Fruit fly (Drosophila melanogaster) whole organism, embryonic: Measurements from ENCODE around the gene tex.

Experiments
- CG10274 ChIP-seq: fragments of 200-800 bp; sonication (Bioruptor generic); optimal IDR thresholded peaks from 3 replicates; lab custom pipeline; 2017; ENCODE audit warnings: missing biosample characterization, mild to moderate bottlenecking, missing genetic modification characterization
- CG12104 ChIP-seq: fragments of 200-800 bp; sonication (Bioruptor generic); optimal IDR thresholded peaks from 3 replicates; lab custom pipeline; 2016; ENCODE audit warnings: missing biosample characterization, missing genetic modification characterization
- CG12236 ChIP-seq: fragments of 200-800 bp; sonication (Bioruptor generic); optimal IDR thresholded peaks from 2 replicates; lab custom pipeline; 2016; ENCODE audit warnings: missing biosample characterization, missing genetic modification characterization
- CG12659 ChIP-seq: fragments of 200-800 bp; sonication (Bioruptor generic); optimal IDR thresholded peaks from 3 replicates; lab custom pipeline; 2017; ENCODE audit warnings: mild to moderate bottlenecking, missing biosample characterization, missing genetic modification reagents, missing genetic modification characterization
- CG12769 ChIP-seq: fragments of 200-800 bp; sonication (Bioruptor generic); optimal IDR thresholded peaks from 2 replicates; lab custom pipeline; 2019; ENCODE audit warnings: missing biosample characterization, mild to moderate bottlenecking, missing genetic modification characterization, moderate library complexity
- CG13775 ChIP-seq: fragments of 200-800 bp; sonication (Bioruptor generic); optimal IDR thresholded peaks from 3 replicates; lab custom pipeline; 2017; ENCODE audit warnings: missing biosample characterization, mild to moderate bottlenecking, missing genetic modification characterization
- CG17385 ChIP-seq: fragments of 200-800 bp; sonication (Bioruptor generic); optimal IDR thresholded peaks from 3 replicates; lab custom pipeline; 2018; ENCODE audit warnings: missing biosample characterization, mild to moderate bottlenecking, missing genetic modification characterization
- CG17568 ChIP-seq: fragments of 200-800 bp; sonication (Bioruptor generic); optimal IDR thresholded peaks from 2 replicates; lab custom pipeline; 2018; ENCODE audit warnings: missing biosample characterization, mild to moderate bottlenecking, missing genetic modification characterization, moderate library complexity
- CG18011 ChIP-seq: fragments of 200-800 bp; sonication (Bioruptor generic); optimal IDR thresholded peaks from 2 replicates; lab custom pipeline; 2017; ENCODE audit warnings: missing biosample characterization, missing genetic modification characterization, mild to moderate bottlenecking, moderate library complexity, missing genotype
- CG31365 ChIP-seq: fragments of 200-800 bp; sonication (Bioruptor generic); optimal IDR thresholded peaks from 2 replicates; lab custom pipeline; 2018; ENCODE audit warnings: missing biosample characterization, mild to moderate bottlenecking, missing genetic modification characterization
- CG32767 ChIP-seq: fragments of 200-800 bp; sonication (Bioruptor generic); IDR thresholded peaks from 2 replicates; pipeline ENCODE4 v1.3.6; 2022; ENCODE audit warnings: missing biosample characterization, missing genetic modification characterization
- CG3847 ChIP-seq: fragments of 200-800 bp; sonication (Bioruptor generic); IDR thresholded peaks from 2 replicates; pipeline ENCODE4 v1.3.6; 2022; ENCODE audit warnings: missing biosample characterization, missing genetic modification characterization
- CG3995 ChIP-seq: fragments of 200-800 bp; sonication (Bioruptor generic); optimal IDR thresholded peaks from 3 replicates; lab custom pipeline; 2016; ENCODE audit warnings: missing biosample characterization, missing genetic modification characterization
- CG43689 ChIP-seq: fragments of 200-800 bp; sonication (Bioruptor generic); IDR thresholded peaks from 2 replicates; pipeline ENCODE4 v1.3.6; 2022; ENCODE audit warnings: missing biosample characterization, missing genetic modification characterization
- CG4617 ChIP-seq: fragments of 200-800 bp; sonication (Bioruptor generic); optimal IDR thresholded peaks from 3 replicates; lab custom pipeline; 2016; ENCODE audit warnings: missing biosample characterization, missing genetic modification characterization, borderline replicate concordance
- CG7372 ChIP-seq: fragments of 200-800 bp; sonication (Bioruptor generic); IDR thresholded peaks from 2 replicates; pipeline ENCODE4 v1.3.6; 2022; ENCODE audit warnings: missing biosample characterization, missing genetic modification characterization
- CG7987 ChIP-seq: fragments of 200-800 bp; sonication (Bioruptor generic); optimal IDR thresholded peaks from 2 replicates; lab custom pipeline; 2018; ENCODE audit warnings: missing biosample characterization, mild to moderate bottlenecking, missing genetic modification characterization, moderate library complexity
- CG8765 ChIP-seq: fragments of 200-800 bp; sonication (Bioruptor generic); IDR thresholded peaks from 2 replicates; pipeline ENCODE4 v1.3.6; 2022; ENCODE audit warnings: missing biosample characterization, missing genetic modification characterization
- Chrac-16 ChIP-seq: fragments of 200-800 bp; sonication (Bioruptor generic); optimal IDR thresholded peaks from 3 replicates; lab custom pipeline; 2016; ENCODE audit warnings: missing biosample characterization, missing genetic modification characterization
- CkIIα-i1 ChIP-seq: fragments of 200-800 bp; sonication (Bioruptor generic); IDR thresholded peaks from 2 replicates; pipeline ENCODE4 v1.3.6; 2022; ENCODE audit warnings: missing biosample characterization, missing genetic modification characterization
- CoRest ChIP-seq: fragments of 200-800 bp; sonication (Bioruptor generic); optimal IDR thresholded peaks from 3 replicates; lab custom pipeline; 2018; ENCODE audit warnings: missing biosample characterization, mild to moderate bottlenecking, missing genetic modification characterization, moderate library complexity
- Deaf1 ChIP-seq: fragments of 200-800 bp; optimal IDR thresholded peaks from 3 replicates; lab custom pipeline; 2019; ENCODE audit warnings: missing biosample characterization, mild to moderate bottlenecking, missing genetic modification characterization, moderate library complexity
- Dip3 ChIP-seq: fragments of 200-800 bp; sonication (Bioruptor generic); optimal IDR thresholded peaks from 3 replicates; lab custom pipeline; 2016; ENCODE audit warnings: missing biosample characterization, missing genetic modification characterization
- Gsc ChIP-seq: fragments of 200-800 bp; sonication (Bioruptor generic); IDR thresholded peaks from 2 replicates; pipeline ENCODE4 v1.3.6; 2022; ENCODE audit warnings: missing biosample characterization, missing genetic modification characterization
- HLH3B ChIP-seq: fragments of 200-800 bp; sonication (Bioruptor generic); IDR thresholded peaks from 2 replicates; pipeline ENCODE4 v1.3.6; 2022; ENCODE audit warnings: missing biosample characterization, missing genetic modification characterization
- MBD-R2 ChIP-seq: fragments of 200-800 bp; sonication (Bioruptor generic); IDR thresholded peaks from 2 replicates; pipeline ENCODE4 v1.3.6; 2022; ENCODE audit warnings: missing biosample characterization, missing genetic modification characterization
- MTF-1 ChIP-seq: fragments of 200-800 bp; sonication (Bioruptor generic); optimal IDR thresholded peaks from 2 replicates; lab custom pipeline; 2018; ENCODE audit warnings: missing biosample characterization, mild to moderate bottlenecking, missing genetic modification characterization, borderline replicate concordance
- Mad ChIP-seq: fragments of 200-800 bp; sonication (Bioruptor generic); optimal IDR thresholded peaks from 2 replicates; lab custom pipeline; 2016; ENCODE audit warnings: missing biosample characterization, missing genetic modification characterization
- Nf-YB ChIP-seq: fragments of 200-800 bp; sonication (Bioruptor generic); optimal IDR thresholded peaks from 3 replicates; lab custom pipeline; 2019; ENCODE audit warnings: missing biosample characterization, mild to moderate bottlenecking, missing genetic modification characterization, moderate library complexity
- Ravus ChIP-seq: fragments of 200-800 bp; sonication (Bioruptor generic); IDR thresholded peaks from 2 replicates; pipeline ENCODE4 v1.3.6; 2022; ENCODE audit warnings: missing biosample characterization, missing genetic modification characterization
- Six4 ChIP-seq: fragments of 200-800 bp; sonication (Bioruptor generic); optimal IDR thresholded peaks from 2 replicates; lab custom pipeline; 2016; ENCODE audit warnings: missing biosample characterization, missing genetic modification characterization
- ato ChIP-seq: fragments of 200-800 bp; sonication (Bioruptor generic); IDR thresholded peaks from 2 replicates; pipeline ENCODE4 v1.3.6; 2022; ENCODE audit warnings: missing biosample characterization, missing genetic modification characterization; ENCODE audit not compliant: partially characterized antibody
- bbx ChIP-seq: fragments of 200-800 bp; sonication (Bioruptor generic); IDR thresholded peaks from 2 replicates; pipeline ENCODE4 v1.3.6; 2022; ENCODE audit warnings: missing biosample characterization, missing genetic modification characterization; ENCODE audit not compliant: partially characterized antibody
- bsh ChIP-seq, 2 experiments: fragments of 200-800 bp; sonication (Bioruptor generic); optimal IDR thresholded peaks; 2 replicates each; lab custom pipeline; 2017 to 2018; ENCODE audit warnings: mild to moderate bottlenecking in 2 of 2, missing biosample characterization in 2 of 2, missing genetic modification characterization in 2 of 2, moderate library complexity in 1 of 2
- cas ChIP-seq: fragments of 200-800 bp; sonication (Bioruptor generic); IDR thresholded peaks from 2 replicates; pipeline ENCODE4 v1.3.6; 2022; ENCODE audit warnings: missing biosample characterization, missing genetic modification characterization
- dati ChIP-seq: fragments of 200-800 bp; sonication (Bioruptor generic); IDR thresholded peaks from 2 replicates; pipeline ENCODE4 v1.3.6; 2022; ENCODE audit warnings: missing biosample characterization, missing genetic modification characterization
- dm ChIP-seq: fragments of 200-800 bp; sonication (Bioruptor generic); optimal IDR thresholded peaks from 3 replicates; lab custom pipeline; 2016; ENCODE audit warnings: missing biosample characterization, missing genetic modification characterization
- dmrt11E ChIP-seq: fragments of 200-800 bp; sonication (Bioruptor generic); optimal IDR thresholded peaks from 3 replicates; lab custom pipeline; 2018; ENCODE audit warnings: missing biosample characterization, mild to moderate bottlenecking, missing genetic modification characterization, moderate library complexity
- en ChIP-seq: fragments of 200-800 bp; sonication (Bioruptor generic); optimal IDR thresholded peaks from 2 replicates; lab custom pipeline; 2016; ENCODE audit warnings: missing biosample characterization, missing genetic modification characterization
- fru ChIP-seq: fragments of >200 bp; optimal IDR thresholded peaks from 2 replicates; lab custom pipeline; 2017
- fu2 ChIP-seq: fragments of 200-800 bp; sonication (Bioruptor generic); optimal IDR thresholded peaks from 2 replicates; lab custom pipeline; 2016; ENCODE audit warnings: missing biosample characterization, missing genetic modification characterization
- grn ChIP-seq: fragments of 200-800 bp; sonication (Bioruptor generic); optimal IDR thresholded peaks from 3 replicates; lab custom pipeline; 2017; ENCODE audit warnings: missing biosample characterization, missing genetic modification characterization
- kah ChIP-seq: fragments of 200-800 bp; sonication (Bioruptor generic); optimal IDR thresholded peaks from 2 replicates; lab custom pipeline; 2018; ENCODE audit warnings: missing biosample characterization, mild to moderate bottlenecking, missing genetic modification characterization
- klu ChIP-seq: fragments of 200-800 bp; sonication (Bioruptor generic); IDR thresholded peaks from 2 replicates; pipeline ENCODE4 v1.3.6; 2022; ENCODE audit warnings: missing biosample characterization, missing genetic modification characterization
- nom ChIP-seq: fragments of 200-800 bp; sonication (Bioruptor generic); optimal IDR thresholded peaks from 2 replicates; lab custom pipeline; 2017; ENCODE audit warnings: missing biosample characterization, missing genetic modification characterization, mild to moderate bottlenecking, moderate library complexity, missing genetic modification reagents
- scrt ChIP-seq: fragments of 200-800 bp; sonication (Bioruptor generic); optimal IDR thresholded peaks from 2 replicates; lab custom pipeline; 2018; ENCODE audit warnings: missing biosample characterization, mild to moderate bottlenecking, missing genetic modification characterization, moderate library complexity
- sqz ChIP-seq: fragments of 200-800 bp; sonication (Bioruptor generic); optimal IDR thresholded peaks from 3 replicates; lab custom pipeline; 2018; ENCODE audit warnings: missing biosample characterization, mild to moderate bottlenecking, missing genetic modification characterization
- stwl ChIP-seq: fragments of 200-800 bp; sonication (Bioruptor generic); optimal IDR thresholded peaks from 3 replicates; lab custom pipeline; 2018; ENCODE audit warnings: missing biosample characterization, mild to moderate bottlenecking, missing genetic modification characterization, moderate library complexity
- unpg ChIP-seq: fragments of 200-800 bp; sonication (Bioruptor generic); optimal IDR thresholded peaks from 3 replicates; lab custom pipeline; 2018; ENCODE audit warnings: missing biosample characterization, mild to moderate bottlenecking, missing genetic modification characterization, moderate library complexity
- vvl ChIP-seq: fragments of 200-800 bp; sonication (Bioruptor generic); IDR thresholded peaks from 2 replicates; pipeline ENCODE4 v1.3.6; 2022; ENCODE audit warnings: missing biosample characterization, missing genetic modification characterization
- z ChIP-seq: fragments of 200-800 bp; sonication (Bioruptor generic); IDR thresholded peaks from 3 replicates; pipeline ENCODE4 v1.3.6; 2022; ENCODE audit warnings: missing biosample characterization, missing genetic modification characterization
- zfh2 ChIP-seq: fragments of 200-800 bp; sonication (Bioruptor generic); optimal IDR thresholded peaks from 2 replicates; lab custom pipeline; 2016; ENCODE audit warnings: missing biosample characterization, missing genetic modification characterization

tex gene

DNA sequence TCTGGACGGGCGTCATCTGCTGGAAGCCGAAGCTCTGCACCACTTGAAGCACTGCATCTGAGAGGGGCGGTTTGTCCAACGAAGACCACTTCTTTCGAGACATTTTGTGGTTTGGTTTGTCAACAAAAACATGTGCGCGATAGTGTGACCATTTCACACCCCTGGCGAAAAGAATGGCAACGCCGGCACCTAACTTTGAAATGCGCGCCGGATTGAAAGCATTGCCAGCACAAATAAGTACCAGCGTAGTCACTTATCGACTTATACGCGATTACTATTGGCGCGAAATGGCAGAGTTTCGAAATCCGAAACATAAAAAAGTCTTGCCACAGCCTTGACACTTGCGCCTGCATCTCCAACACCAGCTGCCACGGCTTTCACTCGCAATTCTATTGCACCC, 38.7 kb downstream of the tex start, which contains the start of gene CG9630 (continued):
- TF ChIP-seq z, result no peak
- TF ChIP-seq CkIIα-i1 (GFP tag; lab: Robert Waterston, UW), result no peak
- no peak for TF ChIP-seq kah (GFP tag; lab: Kevin White, UChicago)
- peak; percentile 88 for TF ChIP-seq MBD-R2 (GFP tag; lab: Robert Waterston, UW)
- peak; percentile 88 for TF ChIP-seq CG3847 (GFP tag; lab: Robert Waterston, UW)
- no peak for TF ChIP-seq Gsc (GFP tag; lab: Robert Waterston, UW)
- TF ChIP-seq CG4617 (GFP tag; lab: Kevin White, UChicago), result peak; percentile 61
- TF ChIP-seq bbx, result peak; percentile 74
- peak; percentile 47 for TF ChIP-seq CG7987 (GFP tag; lab: Kevin White, UChicago)
- no peak for TF ChIP-seq Deaf1 (tag; lab: Kevin White, UChicago)
- no peak for TF ChIP-seq CG12104
- TF ChIP-seq dm, result peak; percentile 98
- no peak for TF ChIP-seq CG31365 (tag; lab: Kevin White, UChicago)
- no peak for TF ChIP-seq Ravus (GFP tag; lab: Robert Waterston, UW)
- no peak for TF ChIP-seq vvl (GFP tag; lab: Robert Waterston, UW)
- no peak for TF ChIP-seq grn (GFP tag; lab: Kevin White, UChicago)
- no peak for TF ChIP-seq dmrt11E
- no peak for TF ChIP-seq sqz (GFP tag; lab: Kevin White, UChicago)
- no peak for TF ChIP-seq bsh (GFP tag; optimal IDR thresholded peaks at IDR 0.05; lab: Kevin White, UChicago)
- TF ChIP-seq CG17385 (GFP tag; lab: Kevin White, UChicago), result no peak
- TF ChIP-seq Chrac-16 (GFP tag; lab: Kevin White, UChicago), result no peak
- TF ChIP-seq CG7372 (GFP tag; lab: Robert Waterston, UW), result no peak
- TF ChIP-seq HLH3B, result no peak
- TF ChIP-seq CG12236 (GFP tag; lab: Kevin White, UChicago), result no peak
- TF ChIP-seq Dip3, result no peak
- TF ChIP-seq unpg (GFP tag; lab: Kevin White, UChicago), result no peak
- TF ChIP-seq CG8765 (GFP tag; lab: Robert Waterston, UW), result no peak
- no peak for TF ChIP-seq cas
- TF ChIP-seq CG3995 (GFP tag; lab: Kevin White, UChicago), result peak; percentile 38
- no peak for TF ChIP-seq scrt
- TF ChIP-seq CG43689 (GFP tag; lab: Robert Waterston, UW), result no peak
- no peak for TF ChIP-seq CG13775 (GFP tag; lab: Kevin White, UChicago)
- TF ChIP-seq MTF-1 (GFP tag; lab: Kevin White, UChicago), result no peak
- no peak for TF ChIP-seq CG10274 (GFP tag; lab: Kevin White, UChicago)
- no peak for TF ChIP-seq fu2 (GFP tag; lab: Kevin White, UChicago)
- no peak for TF ChIP-seq stwl (tag; lab: Kevin White, UChicago)
- TF ChIP-seq klu (GFP tag; lab: Robert Waterston, UW), result no peak
- no peak for TF ChIP-seq nom (GFP tag; lab: Kevin White, UChicago)
- no peak for TF ChIP-seq CG18011
- no peak for TF ChIP-seq CG12769 (tag; lab: Kevin White, UChicago)
- no peak for TF ChIP-seq Mad (GFP tag; lab: Kevin White, UChicago)
- TF ChIP-seq Nf-YB (GFP tag; lab: Kevin White, UChicago), result no peak
- TF ChIP-seq CG32767 (GFP tag; lab: Robert Waterston, UW), result no peak
- TF ChIP-seq en (GFP tag; lab: Kevin White, UChicago), result no peak
- TF ChIP-seq CoRest (tag; lab: Kevin White, UChicago), result peak; percentile 4
- TF ChIP-seq ato, result peak; percentile 87
- TF ChIP-seq zfh2, result no peak
- TF ChIP-seq CG12659, result peak; percentile 12
- TF ChIP-seq dati (GFP tag; lab: Robert Waterston, UW), result no peak
- no peak for TF ChIP-seq fru (lab: Kevin White, UChicago)
- TF ChIP-seq Six4 (GFP tag; lab: Kevin White, UChicago), result no peak
- TF ChIP-seq CG17568 (GFP tag; lab: Kevin White, UChicago), result no peak
